Fruit fly (Drosophila melanogaster) Kc167 (cell line): ENCODE data around the gene CG14785.

Experiments
- Myc ChIP-seq: fragments of >200 bp; optimal IDR thresholded peaks from 2 replicates; lab custom pipeline; 2017; ENCODE audit warnings: missing external identifiers
- Sin3A ChIP-seq: fragments of >200 bp; optimal IDR thresholded peaks from 2 replicates; lab custom pipeline; 2018; ENCODE audit warnings: missing external identifiers
- h ChIP-seq: fragments of >200 bp; optimal IDR thresholded peaks from 3 replicates; lab custom pipeline; 2018; ENCODE audit warnings: missing external identifiers
- insv ChIP-seq: fragments of >200 bp; optimal IDR thresholded peaks from 3 replicates; lab custom pipeline; 2018; ENCODE audit warnings: missing external identifiers
- psq ChIP-seq: fragments of >200 bp; optimal IDR thresholded peaks from 2 replicates; lab custom pipeline; 2017; ENCODE audit warnings: missing external identifiers
- ttk ChIP-seq: sonication (Bioruptor generic); optimal IDR thresholded peaks from 2 replicates; lab custom pipeline; 2017; ENCODE audit warnings: missing external identifiers

The CG14785 gene

dm6 chrX:1456954-1457353 is at the start of gene CG14785:
Gene CG14785, minus strand, starts transcription at chrX:1457054.
- TF ChIP-seq ttk: no peak
- TF ChIP-seq psq (lab: Kevin White, UChicago): no peak
- TF ChIP-seq Sin3A: no peak
- TF ChIP-seq Myc (lab: Kevin White, UChicago): no peak
- TF ChIP-seq h: no peak
- no peak for TF ChIP-seq insv (lab: Kevin White, UChicago)

dm6 chrX:1482840-1483518 is 26.1 kb upstream of the CG14785 start, which contains the start of the genes sta and inc:
Gene sta, minus strand, starts transcription at chrX:1483413.
Gene inc, plus strand, starts transcription at chrX:1483479.
- TF ChIP-seq psq (lab: Kevin White, UChicago) (no peak), Sin3A (no peak), insv (lab: Kevin White, UChicago) (no peak), h (no peak)

- TF ChIP-seq insv (lab: Kevin White, UChicago) (no peak), ttk (no peak), Myc (lab: Kevin White, UChicago) (no peak), psq (lab: Kevin White, UChicago) (no peak), Sin3A (no peak), h (no peak)
These were observed 23.6 kb upstream of the CG14785 start for dm6 chrX:1480426-1480825.

- TF ChIP-seq Sin3A (no peak), Myc (lab: Kevin White, UChicago) (no peak), psq (lab: Kevin White, UChicago) (no peak), ttk (no peak), insv (lab: Kevin White, UChicago) (no peak), h (no peak)
These were observed 21.6 kb upstream of the CG14785 start, which contains the start of gene rush for dm6 chrX:1478276-1479122. Gene rush, plus strand, starts transcription at chrX:1478552.

dm6 chrX:1476848-1477247 is 20.0 kb upstream of the CG14785 start, which contains the start of the genes Rab27 and mei-38:
Gene Rab27, minus strand, starts transcription at chrX:1476974.
Gene mei-38, plus strand, starts transcription at chrX:1477063.
- TF ChIP-seq psq (lab: Kevin White, UChicago): no peak
- no peak for TF ChIP-seq ttk
- TF ChIP-seq Sin3A: no peak
- TF ChIP-seq Myc (lab: Kevin White, UChicago): no peak
- no peak for TF ChIP-seq insv (lab: Kevin White, UChicago)
- TF ChIP-seq h: no peak

dm6 chrX:1476436-1476835 is 19.6 kb upstream of the CG14785 start:
- TF ChIP-seq Myc (lab: Kevin White, UChicago) (no peak), insv (lab: Kevin White, UChicago) (no peak)

dm6 chrX:1472222-1472621 is 15.4 kb upstream of the CG14785 start, which contains the start of gene CG14780:
Gene CG14780, plus strand, starts transcription at chrX:1472522.
- TF ChIP-seq Myc (lab: Kevin White, UChicago) (no peak), Sin3A (no peak), insv (lab: Kevin White, UChicago) (no peak), psq (lab: Kevin White, UChicago) (no peak), h (no peak), ttk (no peak)

dm6 chrX:1470562-1470961 is 13.7 kb upstream of the CG14785 start, which contains the start of gene pck:
Gene pck, plus strand, starts transcription at chrX:1470666.
- no peak for TF ChIP-seq Sin3A
- TF ChIP-seq Myc (lab: Kevin White, UChicago): no peak
- TF ChIP-seq ttk: no peak
- TF ChIP-seq psq (lab: Kevin White, UChicago): no peak
- TF ChIP-seq h: no peak
- no peak for TF ChIP-seq insv (lab: Kevin White, UChicago)

dm6 chrX:1469717-1470116 is 12.9 kb upstream of the CG14785 start, which contains the start of gene CG32808:
Gene CG32808, minus strand, starts transcription at chrX:1469817.
- TF ChIP-seq insv (lab: Kevin White, UChicago) (no peak), h (no peak), Myc (lab: Kevin White, UChicago) (no peak), psq (lab: Kevin White, UChicago) (no peak), Sin3A (no peak), ttk (no peak)

- no peak for TF ChIP-seq h
- TF ChIP-seq ttk: no peak
- TF ChIP-seq psq (lab: Kevin White, UChicago): no peak
- TF ChIP-seq insv (lab: Kevin White, UChicago): no peak
These were observed 10.4 kb upstream of the CG14785 start, which contains the start of gene CG14778 for dm6 chrX:1467382-1467592. Gene CG14778, plus strand, starts transcription at chrX:1467493.

dm6 chrX:1466505-1467381 is 9.9 kb upstream of the CG14785 start:
- TF ChIP-seq Sin3A (no peak), psq (lab: Kevin White, UChicago) (no peak), insv (lab: Kevin White, UChicago) (no peak), h (no peak), Myc (lab: Kevin White, UChicago) (no peak), ttk (no peak)
